Worm (Caenorhabditis elegans) whole organism, L1 larva: Measurements from ENCODE around the gene C50E10.2.
A peak's percentile ranks its signal among the peaks of the same experiment; 100 is the strongest.

Source experiments
- C04F5.9 ChIP-seq: sonication (generic microtip); optimal IDR thresholded peaks from 2 replicates; lab custom pipeline; 2016; ENCODE audit warnings: missing genetic modification characterization, missing compliant biosample characterization
- C16A3.4 ChIP-seq: fragments of 150-350 bp; optimal IDR thresholded peaks from 2 replicates; lab custom pipeline; 2014; ENCODE audit warnings: missing biosample characterization, missing genetic modification characterization
- aha-1 ChIP-seq: fragments of 150-350 bp; optimal IDR thresholded peaks from 2 replicates; lab custom pipeline; 2014; ENCODE audit warnings: missing biosample characterization, missing genetic modification characterization
- alr-1 ChIP-seq: fragments of 200-800 bp; sonication (Bioruptor generic); optimal IDR thresholded peaks from 2 replicates; lab custom pipeline; 2018; ENCODE audit warnings: borderline replicate concordance, mild to moderate bottlenecking, missing genetic modification characterization, missing compliant biosample characterization
- ama-1 ChIP-seq: fragments of 150-350 bp; optimal IDR thresholded peaks from 2 replicates; lab custom pipeline; 2014
- blmp-1 ChIP-seq: fragments of 150-350 bp; optimal IDR thresholded peaks from 2 replicates; lab custom pipeline; 2014; ENCODE audit warnings: missing biosample characterization, missing genetic modification characterization
- ceh-63 ChIP-seq: fragments of 200-800 bp; sonication (Bioruptor generic); optimal IDR thresholded peaks from 2 replicates; lab custom pipeline; 2018; ENCODE audit warnings: mild to moderate bottlenecking, missing genetic modification characterization, missing compliant biosample characterization
- dpl-1 ChIP-seq, 3 experiments: fragments of 150-350 bp in 2 of 3; sonication (generic microtip) in 1 of 3; optimal IDR thresholded peaks; 2 replicates each; lab custom pipeline; 2014 to 2017; ENCODE audit warnings: missing biosample characterization in 3 of 3, missing genetic modification characterization in 3 of 3, missing genetic modification reagents in 3 of 3
- efl-1 ChIP-seq, 4 experiments: fragments of 150-350 bp; optimal IDR thresholded peaks in 3 of 4; peaks in 1 of 4; 1 replicate in 1 of 4; 2 replicates in 3 of 4; lab custom pipeline; 2014; ENCODE audit warnings: missing biosample characterization in 2 of 4, missing genetic modification characterization in 2 of 4, missing genetic modification reagents in 2 of 4
- efl-3 ChIP-seq: fragments of 200-800 bp; sonication (Bioruptor generic); optimal IDR thresholded peaks from 2 replicates; lab custom pipeline; 2018; ENCODE audit warnings: mild to moderate bottlenecking, missing genetic modification characterization, missing compliant biosample characterization
- elt-2 ChIP-seq: sonication (generic microtip); optimal IDR thresholded peaks from 2 replicates; lab custom pipeline; 2016; ENCODE audit warnings: missing genetic modification characterization, mild to moderate bottlenecking, inconsistent platforms, missing compliant biosample characterization, missing genetic modification reagents
- ets-5 ChIP-seq: fragments of 200-800 bp; sonication (Bioruptor generic); IDR thresholded peaks from 2 replicates; pipeline ENCODE4 v1.3.6; 2022; ENCODE audit warnings: missing genetic modification characterization, missing compliant biosample characterization
- hlh-17 ChIP-seq: fragments of 200-800 bp; sonication (Bioruptor generic); optimal IDR thresholded peaks from 2 replicates; lab custom pipeline; 2018; ENCODE audit warnings: missing genetic modification characterization, mild to moderate bottlenecking, missing compliant biosample characterization, moderate library complexity, borderline replicate concordance
- hlh-4 ChIP-seq: sonication (generic microtip); optimal IDR thresholded peaks from 2 replicates; lab custom pipeline; 2016; ENCODE audit warnings: mild to moderate bottlenecking, missing genetic modification characterization, missing compliant biosample characterization
- irx-1 ChIP-seq: sonication (generic microtip); optimal IDR thresholded peaks from 2 replicates; lab custom pipeline; 2016; ENCODE audit warnings: missing genetic modification characterization, missing compliant biosample characterization
- jun-1 ChIP-seq: fragments of 150-350 bp; optimal IDR thresholded peaks from 2 replicates; lab custom pipeline; 2014; ENCODE audit warnings: missing biosample characterization, missing genetic modification reagents, missing genetic modification characterization
- lin-13 ChIP-seq: fragments of 150-350 bp; optimal IDR thresholded peaks from 2 replicates; lab custom pipeline; 2014; ENCODE audit warnings: missing biosample characterization, missing genetic modification reagents, missing genetic modification characterization
- mab-9 ChIP-seq: fragments of 200-800 bp; sonication (Bioruptor generic); IDR thresholded peaks from 2 replicates; pipeline ENCODE4 v1.3.6; 2022; ENCODE audit warnings: missing genetic modification reagents, missing genetic modification characterization, missing compliant biosample characterization
- mdl-1 ChIP-seq, 2 experiments: fragments of 150-350 bp; optimal IDR thresholded peaks; 2 replicates each; lab custom pipeline; 2014 to 2017; ENCODE audit warnings: missing biosample characterization in 2 of 2, missing genetic modification characterization in 2 of 2, inconsistent platforms in 1 of 2
- mep-1 ChIP-seq: fragments of 150-350 bp; optimal IDR thresholded peaks from 2 replicates; lab custom pipeline; 2014; ENCODE audit warnings: missing biosample characterization, missing genetic modification characterization
- nhr-237 ChIP-seq: fragments of 150-350 bp; optimal IDR thresholded peaks from 2 replicates; lab custom pipeline; 2014; ENCODE audit warnings: missing biosample characterization, missing genetic modification characterization
- nhr-28 ChIP-seq: fragments of 150-350 bp; optimal IDR thresholded peaks from 2 replicates; lab custom pipeline; 2014; ENCODE audit warnings: missing biosample characterization, missing genetic modification characterization
- nhr-47 ChIP-seq: sonication (generic microtip); optimal IDR thresholded peaks from 2 replicates; lab custom pipeline; 2016; ENCODE audit warnings: mild to moderate bottlenecking, missing genetic modification characterization, moderate library complexity, missing compliant biosample characterization
- nhr-85 ChIP-seq: sonication (generic microtip); peaks from one replicate; lab custom pipeline; 2016; ENCODE audit warnings: missing genetic modification characterization, inconsistent platforms, missing compliant biosample characterization
- nhr-90 ChIP-seq: sonication (generic microtip); optimal IDR thresholded peaks from 2 replicates; lab custom pipeline; 2016; ENCODE audit warnings: mild to moderate bottlenecking, missing genetic modification characterization, missing compliant biosample characterization; ENCODE audit not compliant: poor library complexity
- pag-3 ChIP-seq: sonication (generic microtip); optimal IDR thresholded peaks from 2 replicates; lab custom pipeline; 2017; ENCODE audit warnings: missing genetic modification characterization, mild to moderate bottlenecking, missing compliant biosample characterization, antibody characterized with exemption, borderline replicate concordance; ENCODE audit not compliant: insufficient read depth
- pqm-1 ChIP-seq: sonication (generic microtip); optimal IDR thresholded peaks from 3 replicates; lab custom pipeline; 2017; ENCODE audit warnings: missing biosample characterization, missing genetic modification characterization
- rnt-1 ChIP-seq: sonication (generic microtip); optimal IDR thresholded peaks from 2 replicates; lab custom pipeline; 2016; ENCODE audit warnings: mild to moderate bottlenecking, missing genetic modification characterization, moderate library complexity, missing compliant biosample characterization
- unc-86 ChIP-seq: sonication (generic microtip); optimal IDR thresholded peaks from 2 replicates; lab custom pipeline; 2016; ENCODE audit warnings: missing genetic modification characterization, missing compliant biosample characterization
- zag-1 ChIP-seq: fragments of 150-350 bp; optimal IDR thresholded peaks from 2 replicates; lab custom pipeline; 2014; ENCODE audit warnings: missing biosample characterization, missing genetic modification characterization
- zip-4 ChIP-seq: fragments of 200-800 bp; sonication (Bioruptor generic); optimal IDR thresholded peaks from 2 replicates; lab custom pipeline; 2018; ENCODE audit warnings: mild to moderate bottlenecking, missing genetic modification characterization, moderate library complexity, missing compliant biosample characterization
- ztf-11 ChIP-seq, 2 experiments: sonication (generic microtip); optimal IDR thresholded peaks; 2 replicates each; lab custom pipeline; 2016 to 2017; ENCODE audit warnings: missing genetic modification characterization in 2 of 2, missing biosample characterization in 1 of 2, missing compliant biosample characterization in 1 of 2
- ztf-4 ChIP-seq: fragments of 150-350 bp; optimal IDR thresholded peaks from 2 replicates; lab custom pipeline; 2014; ENCODE audit warnings: missing biosample characterization, missing genetic modification characterization

The C50E10.2 gene

ce11 chrII:12302354-12302753 lies 7.2 kb downstream of the C50E10.2 start, which contains the start of gene C50E10.1:
Gene C50E10.1 (minus strand): TSS chrII:12302454.
- TF ChIP-seq unc-86 (tag; lab: Kevin White, UChicago) (no peak), jun-1 (no peak), ama-1 (lab: Kevin White, UChicago) (no peak), zag-1 (tag; lab: Kevin White, UChicago) (no peak), pag-3 (no peak), irx-1 (tag; lab: Kevin White, UChicago) (no peak), lin-13 (no peak), mdl-1 (tag; optimal IDR thresholded peaks at IDR 0.05; lab: Kevin White, UChicago) (no peak), C16A3.4 (tag; lab: Kevin White, UChicago) (no peak), efl-3 (no peak), nhr-85 (tag; lab: Kevin White, UChicago) (no peak), mab-9 (GFP tag; lab: Robert Waterston, UW) (no peak), ceh-63 (GFP tag; lab: Kevin White, UChicago) (no peak)
- TF ChIP-seq, all 84 proteins: peak for 0

- no peak for TF ChIP-seq mdl-1 (tag; optimal IDR thresholded peaks at IDR 0.05; lab: Kevin White, UChicago)
Observed at ce11 chrII:12301233-12301632, 8.3 kb downstream of the C50E10.2 start.

- TF ChIP-seq nhr-47 (tag; lab: Kevin White, UChicago) (no peak), blmp-1 (tag; lab: Kevin White, UChicago) (no peak), ztf-11 (tag; optimal IDR thresholded peaks at IDR 0.05; lab: Kevin White, UChicago) (no peak), unc-86 (tag; lab: Kevin White, UChicago) (no peak), pqm-1 (tag; lab: Kevin White, UChicago) (no peak), rnt-1 (tag; lab: Kevin White, UChicago) (no peak), nhr-28 (tag; lab: Kevin White, UChicago) (no peak), nhr-237 (no peak), mdl-1 (tag; optimal IDR thresholded peaks at IDR 0.05; lab: Kevin White, UChicago) (no peak), mep-1 (tag; lab: Kevin White, UChicago) (no peak), C04F5.9 (tag; lab: Kevin White, UChicago) (no peak), nhr-90 (tag; lab: Kevin White, UChicago) (no peak), hlh-4 (tag; lab: Kevin White, UChicago) (no peak), ztf-4 (tag; lab: Kevin White, UChicago) (no peak), aha-1 (tag; lab: Kevin White, UChicago) (no peak)
Observed at ce11 chrII:12300680-12301079, 8.8 kb downstream of the C50E10.2 start.

ce11 chrII:12296591-12296990 lies 12.9 kb downstream of the C50E10.2 start:
- TF ChIP-seq nhr-85 (tag; lab: Kevin White, UChicago): peak; percentile 3
- no peak for TF ChIP-seq efl-1 (optimal IDR thresholded peaks at IDR 0.05; lab: Kevin White, UChicago)
- TF ChIP-seq efl-1 (GFP tag; optimal IDR thresholded peaks at IDR 0.05 in 1 of 2; lab: Kevin White, UChicago): peak in 1 of 2 experiments; percentile 55
- TF ChIP-seq lin-13: no peak
- TF ChIP-seq alr-1 (tag; lab: Kevin White, UChicago): no peak
- TF ChIP-seq ztf-11 (tag; optimal IDR thresholded peaks at IDR 0.05; lab: Kevin White, UChicago): no peak
- TF ChIP-seq hlh-17 (GFP tag; lab: Kevin White, UChicago): no peak
- TF ChIP-seq C04F5.9 (tag; lab: Kevin White, UChicago): no peak

- TF ChIP-seq ets-5 (GFP tag; lab: Robert Waterston, UW) (no peak), efl-1 (optimal IDR thresholded peaks at IDR 0.05; lab: Kevin White, UChicago) (no peak), efl-1 (GFP tag; optimal IDR thresholded peaks at IDR 0.05 in 1 of 2; lab: Kevin White, UChicago) (peak in 1 of 2 experiments; percentile 41)
Observed at ce11 chrII:12289085-12289484, 20.4 kb downstream of the C50E10.2 start, which contains the start of gene Y57A10A.31. Gene Y57A10A.31 (plus strand): TSS chrII:12289385.

- TF ChIP-seq elt-2 (tag; lab: Kevin White, UChicago) (no peak), efl-1 (optimal IDR thresholded peaks at IDR 0.05; lab: Kevin White, UChicago) (peak in 1 of 2 experiments; percentile 59), efl-1 (GFP tag; optimal IDR thresholded peaks at IDR 0.05 in 1 of 2; lab: Kevin White, UChicago) (no peak), zip-4 (GFP tag; lab: Kevin White, UChicago) (no peak), dpl-1 (GFP tag; optimal IDR thresholded peaks at IDR 0.05; lab: Kevin White, UChicago) (peak in 1 of 3 experiments; percentile 20)
Observed at ce11 chrII:12284045-12284444, 25.5 kb downstream of the C50E10.2 start.
